Worm (Caenorhabditis elegans): ENCODE data around the gene fmi-1.
A peak's percentile ranks its signal among the peaks of the same experiment; 100 is the strongest.

The fmi-1 gene

DNA sequence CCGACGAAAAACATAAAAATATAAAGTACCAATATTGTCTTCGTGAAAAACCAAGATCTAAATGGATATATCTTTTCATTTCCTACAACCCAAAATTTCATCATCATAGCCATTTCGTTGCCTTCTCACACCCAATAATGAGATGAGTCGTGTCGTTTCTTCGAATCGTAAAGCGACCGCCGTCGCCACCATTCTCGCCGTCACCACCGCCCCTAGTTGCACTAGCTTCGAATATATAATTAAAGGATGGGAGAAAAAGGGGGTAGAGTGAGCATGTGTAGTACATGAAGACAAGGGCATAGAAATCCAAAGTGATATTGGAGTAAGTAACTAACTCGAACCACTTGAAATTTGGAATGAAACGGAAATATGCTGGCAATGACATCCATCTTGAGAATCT lies 3.4 kb downstream of the fmi-1 start:
- TF ChIP-seq nhr-102 (tag; optimal IDR thresholded peaks at IDR 0.05), result no peak
- TF ChIP-seq arid-1 (GFP tag; conservative IDR thresholded peaks at IDR 0.05), result no peak
- no peak for TF ChIP-seq aly-2 (tag; optimal IDR thresholded peaks at IDR 0.05)
- no peak for TF ChIP-seq zfp-3 (GFP tag; conservative IDR thresholded peaks at IDR 0.05)
- TF ChIP-seq aha-1 (tag), result peak; percentile 68

DNA sequence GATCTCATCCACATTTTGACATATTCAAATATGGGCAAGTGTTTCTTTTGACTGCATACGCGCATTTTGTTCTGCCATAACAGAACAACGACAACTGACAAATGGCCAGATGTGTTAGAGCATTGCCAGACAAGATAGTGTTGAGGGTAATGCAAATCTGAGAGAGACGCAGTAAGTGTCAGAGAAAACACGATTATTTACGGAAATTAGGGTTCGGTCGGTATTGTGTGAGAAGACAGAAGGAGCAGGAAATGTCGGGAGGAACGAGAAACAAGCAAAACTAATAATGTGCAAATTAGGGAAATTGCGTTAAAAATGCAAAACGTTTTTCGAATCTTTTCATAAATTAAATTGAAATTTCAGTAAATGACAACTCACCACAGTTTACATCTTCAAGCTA lies 5.6 kb downstream of the fmi-1 start:
- no peak for TF ChIP-seq unc-130 (GFP tag; optimal IDR thresholded peaks at IDR 0.05)
- no peak for TF ChIP-seq ceh-28 (tag; optimal IDR thresholded peaks at IDR 0.05)
- peak in 1 of 2 experiments; percentile 36 for TF ChIP-seq unc-62 (GFP tag; optimal IDR thresholded peaks at IDR 0.05 in 1 of 2)
- no peak for TF ChIP-seq unc-62 (tag; optimal IDR thresholded peaks at IDR 0.05)

DNA sequence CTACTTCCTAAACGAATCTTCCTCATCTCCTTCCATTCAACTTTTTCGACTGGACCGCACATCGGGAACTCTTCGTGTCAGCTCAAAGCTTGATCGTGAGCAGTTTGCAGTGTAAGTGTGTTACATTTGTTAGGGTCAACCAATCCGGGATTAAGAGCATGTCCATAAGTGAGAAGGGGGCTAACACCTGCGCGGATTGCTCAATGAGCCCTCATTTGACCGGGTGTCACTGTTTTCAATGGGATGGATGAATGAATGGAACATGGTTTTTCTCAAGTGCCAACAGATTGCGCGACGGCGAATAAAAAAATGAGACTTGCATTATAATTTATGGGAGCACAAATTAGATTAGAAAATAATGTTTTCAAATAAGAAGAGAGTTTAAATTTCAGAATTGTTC lies 6.4 kb downstream of the fmi-1 start:
- TF ChIP-seq fkh-10 (GFP tag; optimal IDR thresholded peaks at IDR 0.05), result peak; percentile 41
- TF ChIP-seq nhr-41 (GFP tag; IDR thresholded peaks at IDR 0.05), result no peak
- no peak for TF ChIP-seq nhr-28 (tag; optimal IDR thresholded peaks at IDR 0.05)

DNA sequence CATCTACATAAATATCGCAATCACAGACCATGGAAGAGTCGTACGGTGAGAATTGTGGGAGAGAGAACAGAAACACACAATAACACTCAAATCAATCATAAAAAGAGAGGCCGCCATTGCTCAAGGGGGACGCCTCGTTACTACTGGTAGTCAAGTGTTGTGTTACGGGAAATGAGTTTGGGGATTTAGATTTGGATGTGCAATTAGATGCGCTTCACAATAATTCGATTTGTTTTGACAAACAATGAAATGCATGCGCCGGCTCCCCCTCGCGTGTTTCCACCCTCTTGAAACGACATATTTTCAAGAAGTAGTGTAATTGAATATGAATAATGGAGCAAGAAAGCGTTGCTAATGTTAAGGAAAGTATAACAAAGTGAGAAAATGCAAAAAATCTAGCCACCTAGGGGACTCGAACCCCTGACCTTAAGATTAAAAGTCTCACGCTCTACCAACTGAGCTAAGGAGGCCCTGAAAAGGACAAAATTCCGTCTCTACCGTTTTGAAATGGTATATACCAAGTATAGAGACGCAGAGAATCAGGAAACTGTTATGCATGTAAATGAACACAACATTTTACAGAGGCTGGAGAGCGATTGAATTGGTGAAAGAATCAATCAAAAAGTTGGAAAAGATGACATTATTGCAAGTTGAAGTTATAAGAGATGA lies 7.9 kb downstream of the fmi-1 start:
- TF ChIP-seq Y48G9A.11 (GFP tag; IDR thresholded peaks at IDR 0.05), result no peak
- TF ChIP-seq ceh-62 (tag; optimal IDR thresholded peaks at IDR 0.05), result no peak
- no peak for TF ChIP-seq mdt-29 (GFP tag; IDR thresholded peaks at IDR 0.05)
- TF ChIP-seq ces-1 (GFP tag; optimal IDR thresholded peaks at IDR 0.05), result peak; percentile 7
- TF ChIP-seq spr-1 (tag; optimal IDR thresholded peaks at IDR 0.05), result no peak
- TF ChIP-seq saeg-2 (GFP tag; IDR thresholded peaks at IDR 0.05), result no peak
- no peak for TF ChIP-seq nhr-41 (GFP tag; IDR thresholded peaks at IDR 0.05)
- no peak for TF ChIP-seq daf-16 (GFP tag; optimal IDR thresholded peaks at IDR 0.05)
- TF ChIP-seq daf-16 (tag; optimal IDR thresholded peaks at IDR 0.05), result no peak
- TF ChIP-seq vab-7 (GFP tag; IDR thresholded peaks at IDR 0.05), result no peak
- TF ChIP-seq T20F7.1 (GFP tag; optimal IDR thresholded peaks at IDR 0.05), result no peak
- no peak for TF ChIP-seq unc-130 (GFP tag; optimal IDR thresholded peaks at IDR 0.05)
- no peak for TF ChIP-seq dve-1 (tag; optimal IDR thresholded peaks at IDR 0.05; ENCODE audit: insufficient read depth)
- TF ChIP-seq rbr-2 (tag; optimal IDR thresholded peaks at IDR 0.05), result no peak
- no peak for TF ChIP-seq lsy-2 (tag; optimal IDR thresholded peaks at IDR 0.05)
- no peak for TF ChIP-seq mes-2 (tag; optimal IDR thresholded peaks at IDR 0.05; ENCODE audit: poor library complexity, severe bottlenecking)
- 0 out of 2 replicates have a peak, but pooled peaks have one; percentile 7 for TF ChIP-seq dmd-6 (GFP tag; IDR thresholded peaks at IDR 0.05)
- TF ChIP-seq php-3 (GFP tag; IDR thresholded peaks at IDR 0.05), result 0 out of 2 replicates have a peak, but pooled peaks have one; percentile 9
- TF ChIP-seq egl-27 (tag; optimal IDR thresholded peaks at IDR 0.05), result no peak
- TF ChIP-seq mep-1 (tag; optimal IDR thresholded peaks at IDR 0.05), result no peak
- TF ChIP-seq tag-97 (GFP tag; IDR thresholded peaks at IDR 0.05), result no peak
- no peak for TF ChIP-seq madf-5 (GFP tag; IDR thresholded peaks at IDR 0.05)
- TF ChIP-seq pqm-1 (tag; optimal IDR thresholded peaks at IDR 0.05), result no peak
- 0 out of 2 replicates have a peak, but pooled peaks have one; percentile 34 for TF ChIP-seq lim-7 (GFP tag; IDR thresholded peaks at IDR 0.05)
- TF ChIP-seq mxl-2 (GFP tag; conservative IDR thresholded peaks at IDR 0.05), result no peak
- TF ChIP-seq nhr-76 (tag; optimal IDR thresholded peaks at IDR 0.05), result no peak
- TF ChIP-seq ZK337.2 (GFP tag; IDR thresholded peaks at IDR 0.05), result no peak
- TF ChIP-seq nhr-42 (GFP tag; IDR thresholded peaks at IDR 0.05), result no peak
- TF ChIP-seq ceh-32 (tag; optimal IDR thresholded peaks at IDR 0.05; ENCODE audit: poor library complexity), result no peak
